Worm (Caenorhabditis elegans): ENCODE measurements around the gene R01B10.3.
"Not testable (repeated sequence)": the region's sequence is repeated elsewhere in the genome, so short reads cannot be mapped to it uniquely, and the experiment has no call there.

Gene R01B10.3

DNA sequence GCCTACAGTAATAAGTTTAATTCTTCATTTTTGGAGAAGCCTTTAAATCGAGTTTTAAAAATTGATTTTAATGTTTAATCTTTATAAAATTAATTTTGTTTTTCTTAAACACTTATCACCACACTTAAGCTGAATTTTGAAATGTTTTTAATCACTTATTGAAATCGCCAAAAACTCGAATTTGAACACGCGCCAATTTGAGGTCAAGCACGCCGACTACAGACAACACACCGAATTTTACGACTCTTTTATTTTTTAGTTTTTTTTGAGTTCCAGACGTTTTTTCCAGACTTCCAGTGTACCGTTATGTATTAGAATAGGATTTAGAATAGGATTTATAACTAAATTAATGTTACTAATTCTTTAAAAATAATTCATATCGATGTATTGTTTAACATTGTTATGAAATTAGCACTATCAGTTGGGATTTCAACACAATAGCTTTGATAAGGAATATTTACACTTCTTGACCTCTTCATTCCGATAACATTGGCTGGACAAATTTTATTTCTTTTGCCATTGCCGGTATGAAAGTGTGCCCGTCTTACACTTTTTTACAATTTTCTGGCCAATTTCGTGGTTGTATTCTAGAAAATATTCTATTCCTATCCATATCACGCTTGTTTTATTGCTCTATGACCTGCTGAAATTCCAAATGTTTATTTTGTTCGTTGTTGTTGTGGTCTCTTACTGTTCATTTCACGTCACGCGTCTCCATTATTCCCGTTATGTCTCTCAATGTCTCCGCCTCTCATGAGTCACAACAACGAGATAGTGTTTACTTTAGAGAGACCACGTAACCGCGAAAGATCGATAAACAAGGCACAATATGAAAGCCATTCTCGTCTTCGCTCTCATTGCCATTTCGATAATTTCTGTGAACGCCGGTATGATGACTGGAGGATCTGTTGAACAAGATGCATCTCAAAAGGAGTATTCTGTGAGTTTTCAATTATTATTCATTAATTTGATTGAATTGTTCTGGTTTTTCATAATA lies 1.4 kb downstream of the R01B10.3 start, which contains the start of gene cpi-2 (continued):
- TF ChIP-seq egl-27 (tag; optimal IDR thresholded peaks at IDR 0.05) (no peak), R02D3.7 (tag; optimal IDR thresholded peaks at IDR 0.05) (no peak), nhr-23 (tag; optimal IDR thresholded peaks at IDR 0.05) (no peak), snpc-4 (tag; optimal IDR thresholded peaks at IDR 0.05) (peak; percentile 3), fos-1 (tag; optimal IDR thresholded peaks at IDR 0.05) (no peak), eor-1 (tag; optimal IDR thresholded peaks at IDR 0.05) (no peak)

DNA sequence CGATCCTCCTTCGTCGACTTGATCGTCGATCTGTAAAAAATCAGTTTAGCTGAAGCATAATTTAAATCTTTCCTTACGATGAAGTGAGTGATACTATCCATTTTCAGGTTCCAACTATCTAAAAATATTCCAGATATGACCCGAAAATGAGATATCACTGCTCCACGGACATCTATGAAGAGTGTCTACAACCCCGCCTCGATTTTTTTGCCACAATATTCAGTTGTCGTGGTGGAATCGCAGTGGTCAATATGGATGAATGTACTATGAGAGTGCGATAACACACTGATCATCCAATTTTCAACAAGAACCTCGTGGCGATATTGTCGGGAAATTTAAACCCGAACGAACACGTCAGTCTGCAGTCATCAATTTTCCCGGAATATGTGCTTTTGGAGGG lies 3.6 kb downstream of the R01B10.3 start, which contains the start of gene R01B10.2:
Gene R01B10.2 (minus strand): TSS at position 101 of the 400 bp plus-strand sequence.
- TF ChIP-seq ama-1 (optimal IDR thresholded peaks at IDR 0.05), result no peak
- no peak for TF ChIP-seq mdl-1 (tag; optimal IDR thresholded peaks at IDR 0.05)
- TF ChIP-seq lin-15B (tag; optimal IDR thresholded peaks at IDR 0.05), result no peak
- no peak for TF ChIP-seq nhr-237 (tag; optimal IDR thresholded peaks at IDR 0.05)
- no peak for TF ChIP-seq nhr-12 (tag; optimal IDR thresholded peaks at IDR 0.05)
- TF ChIP-seq nhr-11 (tag; optimal IDR thresholded peaks at IDR 0.05), result no peak
- no peak for TF ChIP-seq fkh-10 (GFP tag; optimal IDR thresholded peaks at IDR 0.05)
- no peak for TF ChIP-seq elt-1 (tag; optimal IDR thresholded peaks at IDR 0.05)
- TF ChIP-seq egl-27 (tag; optimal IDR thresholded peaks at IDR 0.05), result no peak
- TF ChIP-seq ceh-82 (tag; optimal IDR thresholded peaks at IDR 0.05), result no peak
- TF ChIP-seq sea-2 (GFP tag; optimal IDR thresholded peaks at IDR 0.05), result no peak
- TF ChIP-seq nhr-67 (tag; optimal IDR thresholded peaks at IDR 0.05), result no peak
- TF ChIP-seq daf-12 (tag; optimal IDR thresholded peaks at IDR 0.05), result no peak
- TF ChIP-seq ceh-9 (tag; optimal IDR thresholded peaks at IDR 0.05), result no peak
- no peak for TF ChIP-seq pha-4 (tag; optimal IDR thresholded peaks at IDR 0.05)
- TF ChIP-seq lsy-12 (tag; optimal IDR thresholded peaks at IDR 0.05), result no peak

DNA sequence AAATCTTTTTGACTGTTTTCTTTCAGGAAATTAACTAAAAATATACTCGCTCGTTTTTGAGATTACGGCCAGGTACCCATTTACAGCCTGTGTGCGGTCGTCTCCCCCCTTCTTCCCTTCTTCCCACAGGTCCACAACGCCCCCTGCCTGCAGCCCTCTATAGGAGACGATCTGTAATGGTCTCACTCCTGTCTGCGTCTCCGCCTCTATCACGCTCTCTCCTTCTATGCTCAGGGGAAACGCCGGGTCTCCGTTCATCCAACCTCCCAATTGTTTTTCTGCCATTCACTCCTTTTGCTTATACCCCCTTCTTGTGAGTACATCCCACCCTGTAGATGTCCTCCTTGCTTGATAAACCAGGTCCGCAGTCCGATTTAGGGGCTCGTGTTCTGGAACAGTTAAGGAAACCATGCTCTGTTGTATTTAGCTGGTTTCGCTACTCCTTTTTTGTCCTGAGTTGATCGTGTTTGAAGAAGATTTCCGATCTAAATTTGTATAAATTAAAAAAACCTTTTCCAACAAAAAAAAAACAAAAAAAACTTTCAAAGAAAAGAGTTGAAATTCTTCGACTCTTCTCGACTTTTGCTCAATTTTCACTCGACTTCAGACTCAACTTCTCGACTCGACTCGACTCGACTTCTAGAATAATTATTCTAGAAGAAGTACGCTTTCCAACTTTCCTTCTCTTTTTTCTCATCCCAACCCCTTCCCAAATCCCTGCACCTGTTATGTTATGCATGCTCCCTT lies 6.4 kb downstream of the R01B10.3 start, which contains the start of gene F29G9.1:
Gene F29G9.1 (plus strand): TSS at position 697 of the 747 bp plus-strand sequence.
- TF ChIP-seq nhr-23, nhr-11, ztf-11 (tag; optimal IDR thresholded peaks at IDR 0.05): not testable (repeated sequence)

DNA sequence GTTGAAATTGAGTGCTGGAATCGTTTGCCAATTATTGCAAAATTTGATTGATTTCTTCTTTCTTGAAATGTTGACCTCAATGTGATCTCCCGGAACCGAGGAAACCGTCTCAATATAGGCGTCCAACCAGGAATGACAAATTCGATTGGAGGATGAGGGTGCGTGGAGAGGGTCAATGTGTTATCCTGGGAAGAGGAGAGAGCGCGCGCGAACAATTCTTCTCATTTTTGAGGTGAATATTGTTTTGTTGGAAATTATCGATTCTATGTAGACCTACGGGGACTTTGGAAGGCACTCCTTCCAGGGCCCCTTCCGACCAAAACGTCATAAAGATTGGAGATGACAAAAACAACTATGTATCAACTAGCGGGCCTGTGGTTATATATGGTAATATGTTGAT lies 8.4 kb downstream of the R01B10.3 start:
- TF ChIP-seq snpc-4 (tag; optimal IDR thresholded peaks at IDR 0.05), result no peak
- TF ChIP-seq jun-1 (tag; optimal IDR thresholded peaks at IDR 0.05), result no peak
- no peak for TF ChIP-seq fkh-10 (GFP tag; optimal IDR thresholded peaks at IDR 0.05)
- TF ChIP-seq nhr-77 (tag; optimal IDR thresholded peaks at IDR 0.05), result no peak

DNA sequence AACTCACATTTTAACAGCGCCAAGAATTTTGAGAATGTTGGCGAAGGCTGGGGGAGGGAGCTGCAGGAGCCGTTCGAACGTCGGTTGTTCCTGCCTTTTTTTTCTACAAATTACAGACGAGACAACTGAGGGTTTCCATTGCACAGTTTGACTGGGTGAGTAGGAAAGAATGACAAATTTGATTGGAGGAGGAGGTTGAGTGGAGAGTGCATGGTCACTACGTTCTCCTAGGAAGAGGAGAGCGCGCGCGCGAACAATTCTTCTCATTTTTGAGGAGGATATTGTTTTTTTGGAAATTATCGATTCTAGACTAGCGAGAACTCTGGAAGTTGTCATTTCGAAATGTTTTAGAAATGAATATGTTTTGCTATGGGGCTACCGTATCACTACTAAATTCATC lies 10.2 kb downstream of the R01B10.3 start, which contains the start of gene dhs-17:
Gene dhs-17 (minus strand): TSS at position 101 of the 400 bp plus-strand sequence.
- TF ChIP-seq ztf-11 (tag; optimal IDR thresholded peaks at IDR 0.05), result no peak
- TF ChIP-seq fkh-10 (GFP tag; optimal IDR thresholded peaks at IDR 0.05), result no peak
- TF ChIP-seq lin-15B (tag; optimal IDR thresholded peaks at IDR 0.05), result no peak
- TF ChIP-seq elt-2 (tag; optimal IDR thresholded peaks at IDR 0.05), result no peak
- no peak for TF ChIP-seq nfya-1 (tag; optimal IDR thresholded peaks at IDR 0.05; ENCODE audit: insufficient read depth)
- TF ChIP-seq tbx-2 (tag; optimal IDR thresholded peaks at IDR 0.05), result no peak
- TF ChIP-seq nhr-237 (tag; optimal IDR thresholded peaks at IDR 0.05), result no peak
- TF ChIP-seq elt-3 (tag; optimal IDR thresholded peaks at IDR 0.05), result no peak
- TF ChIP-seq fkh-2 (tag; optimal IDR thresholded peaks at IDR 0.05), result no peak
- TF ChIP-seq pha-4 (tag; optimal IDR thresholded peaks at IDR 0.05), result no peak
- TF ChIP-seq nhr-11 (tag; optimal IDR thresholded peaks at IDR 0.05), result no peak
- TF ChIP-seq ZK546.5 (tag; optimal IDR thresholded peaks at IDR 0.05), result no peak
- no peak for TF ChIP-seq unc-62 (GFP tag; optimal IDR thresholded peaks at IDR 0.05)
- TF ChIP-seq ceh-16 (tag; optimal IDR thresholded peaks at IDR 0.05), result no peak
- TF ChIP-seq egl-27 (tag; optimal IDR thresholded peaks at IDR 0.05), result no peak
- no peak for TF ChIP-seq pqm-1 (tag; optimal IDR thresholded peaks at IDR 0.05)
- TF ChIP-seq snpc-4 (tag; optimal IDR thresholded peaks at IDR 0.05), result no peak

All from whole organism, L3 larva.